Fruit fly (Drosophila melanogaster): ENCODE measurements around the gene CG5895.

The CG5895 gene

DNA sequence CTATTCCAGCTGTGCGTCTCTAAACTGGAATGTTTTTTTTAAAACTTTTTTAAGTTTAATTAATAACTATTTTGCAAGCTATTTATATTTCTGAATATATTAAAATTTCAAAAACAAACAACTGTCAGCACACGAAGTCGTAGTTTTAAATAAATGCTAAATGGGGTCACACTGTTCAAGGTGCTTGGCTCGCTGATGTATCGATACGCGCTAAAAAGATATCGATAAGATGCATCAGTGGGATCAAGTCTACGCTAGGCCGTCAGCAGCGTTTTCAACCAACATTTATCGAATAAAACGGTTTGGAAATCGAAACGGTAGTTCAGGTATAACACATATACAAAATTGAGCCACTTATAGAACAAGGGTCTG lies 15.6 kb downstream of the CG5895 start, which contains the start of gene Diap1 (continued):
- peak; percentile 84 for TF ChIP-seq CG14860 (GFP tag; IDR thresholded peaks at IDR 0.05; ENCODE audit: partially characterized antibody)
- no peak for TF ChIP-seq Hey (tag; optimal IDR thresholded peaks at IDR 0.05)
- no peak for TF ChIP-seq CG10209 (GFP tag; optimal IDR thresholded peaks at IDR 0.05)
- TF ChIP-seq CG2199 (GFP tag; IDR thresholded peaks at IDR 0.05), result no peak
- TF ChIP-seq CG2129 (GFP tag; IDR thresholded peaks at IDR 0.05; ENCODE audit: partially characterized antibody), result peak; percentile 89
- peak; percentile 76 for TF ChIP-seq trem (tag; optimal IDR thresholded peaks at IDR 0.05)
- TF ChIP-seq ewg (GFP tag; optimal IDR thresholded peaks at IDR 0.05), result no peak
- TF ChIP-seq CG17328 (GFP tag; IDR thresholded peaks at IDR 0.05), result no peak
- no peak for TF ChIP-seq Atf-2 (GFP tag; optimal IDR thresholded peaks at IDR 0.05)
- TF ChIP-seq CG15514 (GFP tag; optimal IDR thresholded peaks at IDR 0.05), result peak; percentile 96
- no peak for TF ChIP-seq usp (GFP tag; optimal IDR thresholded peaks at IDR 0.05)
- TF ChIP-seq CG1602 (GFP tag; optimal IDR thresholded peaks at IDR 0.05), result no peak
- peak; percentile 92 for TF ChIP-seq bbx (GFP tag; IDR thresholded peaks at IDR 0.05; ENCODE audit: partially characterized antibody)
- no peak for TF ChIP-seq NFAT (GFP tag; IDR thresholded peaks at IDR 0.05)
- TF ChIP-seq hb (GFP tag; IDR thresholded peaks at IDR 0.05; ENCODE audit: partially characterized antibody), result peak; percentile 89
- TF ChIP-seq CG12659 (GFP tag; optimal IDR thresholded peaks at IDR 0.05), result peak; percentile 18
- TF ChIP-seq CG17912 (GFP tag; optimal IDR thresholded peaks at IDR 0.05), result no peak
- peak; percentile 90 for TF ChIP-seq Ets65A (GFP tag)
- TF ChIP-seq CG2120 (GFP tag; optimal IDR thresholded peaks at IDR 0.05), result no peak
- no peak for TF ChIP-seq CG6765 (GFP tag; optimal IDR thresholded peaks at IDR 0.05)
- peak; percentile 92 for TF ChIP-seq E2f2 (GFP tag; IDR thresholded peaks at IDR 0.05)
- no peak for TF ChIP-seq bcd (GFP tag; optimal IDR thresholded peaks at IDR 0.05)
- TF ChIP-seq CG18599 (GFP tag; optimal IDR thresholded peaks at IDR 0.05), result no peak
- TF ChIP-seq CG2875 (GFP tag; optimal IDR thresholded peaks at IDR 0.05), result no peak
- peak; percentile 40 for TF ChIP-seq phol (tag; optimal IDR thresholded peaks at IDR 0.05)
- peak; percentile 90 for TF ChIP-seq Sry-δ (GFP tag; optimal IDR thresholded peaks at IDR 0.05)
- no peak for TF ChIP-seq kni (GFP tag; optimal IDR thresholded peaks at IDR 0.05)
- TF ChIP-seq sens (GFP tag), result peak; percentile 87
- no peak for TF ChIP-seq chn (GFP tag; optimal IDR thresholded peaks at IDR 0.05)
- no peak for TF ChIP-seq h (optimal IDR thresholded peaks at IDR 0.05)
- TF ChIP-seq pzg (GFP tag; optimal IDR thresholded peaks at IDR 0.05), result peak; percentile 99
- TF ChIP-seq CG1603 (tag; optimal IDR thresholded peaks at IDR 0.05), result peak; percentile 71
- no peak for TF ChIP-seq Usf (GFP tag; optimal IDR thresholded peaks at IDR 0.05)
- TF ChIP-seq Mrtf (GFP tag; IDR thresholded peaks at IDR 0.05), result no peak
- no peak for TF ChIP-seq CG15696 (tag; optimal IDR thresholded peaks at IDR 0.05)
- TF ChIP-seq Dll (GFP tag; IDR thresholded peaks at IDR 0.05; ENCODE audit: partially characterized antibody), result peak; percentile 91
- TF ChIP-seq CG2116 (GFP tag; optimal IDR thresholded peaks at IDR 0.05), result peak; percentile 95
- no peak for TF ChIP-seq BtbVII (GFP tag; optimal IDR thresholded peaks at IDR 0.05)
- TF ChIP-seq gem (tag; optimal IDR thresholded peaks at IDR 0.05), result no peak
- peak; percentile 50 for TF ChIP-seq CG13624 (GFP tag; optimal IDR thresholded peaks at IDR 0.05)
- TF ChIP-seq salm (tag; optimal IDR thresholded peaks at IDR 0.05), result no peak
- TF ChIP-seq CG12219 (GFP tag; optimal IDR thresholded peaks at IDR 0.05), result no peak
- TF ChIP-seq D19A (tag; optimal IDR thresholded peaks at IDR 0.05), result no peak
- TF ChIP-seq Ptx1 (GFP tag; IDR thresholded peaks at IDR 0.05), result no peak
- no peak for TF ChIP-seq CG15011 (GFP tag; optimal IDR thresholded peaks at IDR 0.05)
- peak; percentile 81; the same call in 2 of the 3 replicates for TF ChIP-seq vnd (GFP tag; IDR thresholded peaks at IDR 0.05; ENCODE audit: partially characterized antibody)
- TF ChIP-seq CG7963 (GFP tag; IDR thresholded peaks at IDR 0.05; ENCODE audit: partially characterized antibody), result peak; percentile 91
- TF ChIP-seq ind (GFP tag; optimal IDR thresholded peaks at IDR 0.05), result no peak
- no peak for TF ChIP-seq CG2202 (tag; optimal IDR thresholded peaks at IDR 0.05)
- no peak for TF ChIP-seq al (GFP tag; IDR thresholded peaks at IDR 0.05)
- no peak for TF ChIP-seq NK7.1 (GFP tag; optimal IDR thresholded peaks at IDR 0.05)
